Worm (Caenorhabditis elegans) whole organism, L1 larva: ENCODE measurements around the gene toca-2.

Source experiments
- blmp-1 ChIP-seq: fragments of 150-350 bp; optimal IDR thresholded peaks from 2 replicates; lab custom pipeline; 2014; ENCODE audit warnings: missing biosample characterization, missing genetic modification characterization
- nhr-11 ChIP-seq: fragments of 150-350 bp; optimal IDR thresholded peaks from 2 replicates; lab custom pipeline; 2014; ENCODE audit warnings: missing biosample characterization, missing genetic modification characterization
- nhr-76 ChIP-seq: sonication (generic microtip); optimal IDR thresholded peaks from 2 replicates; lab custom pipeline; 2017; ENCODE audit warnings: missing biosample characterization, missing genetic modification characterization
- nhr-77 ChIP-seq: fragments of 150-350 bp; optimal IDR thresholded peaks from 2 replicates; lab custom pipeline; 2014; ENCODE audit warnings: missing biosample characterization, missing genetic modification characterization
- tbx-2 ChIP-seq: sonication (generic microtip); optimal IDR thresholded peaks from 2 replicates; lab custom pipeline; 2016; ENCODE audit warnings: missing genetic modification characterization, missing compliant biosample characterization
- unc-86 ChIP-seq: sonication (generic microtip); optimal IDR thresholded peaks from 2 replicates; lab custom pipeline; 2016; ENCODE audit warnings: missing genetic modification characterization, missing compliant biosample characterization

ce11 chrIII:13721066-13721465, 34.6 kb upstream of the toca-2 start:
- no peak for TF ChIP-seq nhr-77 (tag; lab: Kevin White, UChicago)
- TF ChIP-seq tbx-2 (tag; lab: Kevin White, UChicago): no peak
- TF ChIP-seq nhr-11 (tag; lab: Kevin White, UChicago): no peak
- TF ChIP-seq nhr-76 (tag; lab: Kevin White, UChicago): no peak
- no peak for TF ChIP-seq unc-86 (tag; lab: Kevin White, UChicago)
- peak; percentile 70 for TF ChIP-seq blmp-1 (tag; lab: Kevin White, UChicago)
